Worm (Caenorhabditis elegans): Measurements from ENCODE around the gene srx-31.
"Not testable (repeated sequence)": the region's sequence is repeated elsewhere in the genome, so short reads cannot be mapped to it uniquely, and the experiment has no call there.

The srx-31 gene

ce11 chrV:842611-843010, 19.8 kb upstream of the srx-31 start:
- TF ChIP-seq C34F6.9 (tag; optimal IDR thresholded peaks at IDR 0.05) (no peak), R02D3.7 (tag; optimal IDR thresholded peaks at IDR 0.05) (no peak), F13H6.1 (tag; optimal IDR thresholded peaks at IDR 0.05) (no peak), mbf-1 (tag; optimal IDR thresholded peaks at IDR 0.05) (no peak), nhr-12 (tag; optimal IDR thresholded peaks at IDR 0.05) (no peak), fos-1 (tag; optimal IDR thresholded peaks at IDR 0.05) (no peak), unc-39 (tag; optimal IDR thresholded peaks at IDR 0.05) (no peak), egl-27 (tag; optimal IDR thresholded peaks at IDR 0.05) (no peak), nhr-129 (tag; optimal IDR thresholded peaks at IDR 0.05) (no peak), aly-2 (tag; optimal IDR thresholded peaks at IDR 0.05) (no peak), elt-3 (tag; optimal IDR thresholded peaks at IDR 0.05) (no peak), elt-1 (tag; optimal IDR thresholded peaks at IDR 0.05) (no peak), ztf-11 (tag; optimal IDR thresholded peaks at IDR 0.05) (no peak), ztf-1 (GFP tag; conservative IDR thresholded peaks at IDR 0.05) (no peak), Y55F3AM.14 (GFP tag; optimal IDR thresholded peaks at IDR 0.05) (no peak), nhr-21 (tag; optimal IDR thresholded peaks at IDR 0.05) (no peak), nhr-23 (tag; optimal IDR thresholded peaks at IDR 0.05) (no peak), ZK546.5 (tag; optimal IDR thresholded peaks at IDR 0.05) (no peak)

DNA sequence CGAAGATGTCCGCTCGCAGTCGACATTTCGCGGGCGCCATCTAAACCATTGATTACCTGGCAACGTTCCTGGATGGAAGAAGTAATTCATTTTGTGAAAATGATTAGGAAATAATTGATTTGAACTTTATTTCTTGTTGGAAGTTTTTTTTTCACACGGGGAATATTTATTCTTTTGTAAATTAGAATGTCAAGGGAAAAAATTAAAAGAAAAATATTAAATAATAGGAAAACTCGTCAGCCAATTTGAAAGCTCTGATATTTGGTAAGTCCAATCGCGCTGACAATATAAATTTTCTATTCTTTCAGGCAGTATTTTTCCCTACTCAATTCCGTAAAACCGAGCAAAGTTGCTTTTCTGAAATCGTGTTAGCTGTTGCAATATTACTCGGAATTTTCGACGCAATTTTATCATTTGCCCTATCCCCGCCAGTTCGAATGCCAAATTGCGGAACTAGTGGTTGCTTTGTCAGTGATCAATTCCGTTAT, 16.2 kb upstream of the srx-31 start, which contains the start of the genes K09C6.7 and K09C6.10:
Gene K09C6.7, minus strand, starts transcription at position 101 of the 488 bp plus-strand sequence.
Gene K09C6.10, plus strand, starts transcription at position 438 of the 488 bp plus-strand sequence.
- TF ChIP-seq C34F6.9, lsy-2, aly-2 (tag; optimal IDR thresholded peaks at IDR 0.05): not testable (repeated sequence)

DNA sequence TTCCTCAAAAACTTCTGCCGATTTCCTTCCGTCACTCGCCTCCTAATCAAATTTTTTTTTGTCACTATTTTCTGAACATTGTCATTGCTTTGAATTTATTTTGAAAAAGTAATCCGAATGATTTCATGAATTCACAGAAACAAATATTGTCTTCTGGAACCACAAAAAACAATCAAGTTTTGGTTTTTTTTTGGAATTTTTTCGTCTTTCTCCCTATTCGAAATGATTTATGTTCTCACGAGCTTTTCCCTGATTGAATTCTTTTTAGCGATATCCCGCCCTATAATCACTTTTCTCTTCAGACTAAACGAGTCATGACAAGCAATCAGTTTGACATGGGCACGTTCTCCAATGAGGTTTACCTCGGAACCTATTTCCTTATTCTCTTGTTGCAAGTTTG, 10.5 kb upstream of the srx-31 start, which contains the start of gene F41H8.1:
Gene F41H8.1, plus strand, starts transcription at position 301 of the 400 bp plus-strand sequence.
- no peak for TF ChIP-seq ztf-11 (tag; optimal IDR thresholded peaks at IDR 0.05)
- no peak for TF ChIP-seq aly-2 (tag; optimal IDR thresholded peaks at IDR 0.05)
- TF ChIP-seq Y55F3AM.14 (GFP tag; optimal IDR thresholded peaks at IDR 0.05) = no peak
- TF ChIP-seq mab-5 (tag; optimal IDR thresholded peaks at IDR 0.05) = no peak
- TF ChIP-seq nhr-11 (tag; optimal IDR thresholded peaks at IDR 0.05) = no peak
- TF ChIP-seq ceh-82 (tag; optimal IDR thresholded peaks at IDR 0.05) = no peak
- no peak for TF ChIP-seq sma-9 (GFP tag; optimal IDR thresholded peaks at IDR 0.05)
- TF ChIP-seq sma-9 (tag; optimal IDR thresholded peaks at IDR 0.05) = no peak
- no peak for TF ChIP-seq snpc-4 (tag; optimal IDR thresholded peaks at IDR 0.05)
- no peak for TF ChIP-seq nhr-237 (tag; optimal IDR thresholded peaks at IDR 0.05)
- no peak for TF ChIP-seq ceh-16 (tag; optimal IDR thresholded peaks at IDR 0.05)
- no peak for TF ChIP-seq mbf-1 (tag; optimal IDR thresholded peaks at IDR 0.05)
- TF ChIP-seq nhr-25 (tag; optimal IDR thresholded peaks at IDR 0.05) = no peak

- TF ChIP-seq C34F6.9 (tag; optimal IDR thresholded peaks at IDR 0.05) = no peak
- TF ChIP-seq sem-4 (tag; optimal IDR thresholded peaks at IDR 0.05) = no peak
- TF ChIP-seq ceh-16 (tag; optimal IDR thresholded peaks at IDR 0.05) = no peak
- TF ChIP-seq elt-1 (tag; optimal IDR thresholded peaks at IDR 0.05) = no peak
- TF ChIP-seq unc-39 (tag; optimal IDR thresholded peaks at IDR 0.05) = no peak
- no peak for TF ChIP-seq nhr-129 (tag; optimal IDR thresholded peaks at IDR 0.05)
- no peak for TF ChIP-seq sma-3 (GFP tag; optimal IDR thresholded peaks at IDR 0.05)
- TF ChIP-seq nhr-11 (tag; optimal IDR thresholded peaks at IDR 0.05) = no peak
- no peak for TF ChIP-seq fos-1 (tag; optimal IDR thresholded peaks at IDR 0.05)
- no peak for TF ChIP-seq ztf-4 (tag; optimal IDR thresholded peaks at IDR 0.05)
- TF ChIP-seq ceh-82 (tag; optimal IDR thresholded peaks at IDR 0.05) = no peak
- TF ChIP-seq ZK546.5 (tag; optimal IDR thresholded peaks at IDR 0.05) = no peak
- no peak for TF ChIP-seq nhr-237 (tag; optimal IDR thresholded peaks at IDR 0.05)
These were observed 3.3 kb upstream of the srx-31 start, which contains the start of gene F41H8.2 for ce11 chrV:826097-826496. TSS of gene F41H8.2 (plus strand) at chrV:826397.

DNA sequence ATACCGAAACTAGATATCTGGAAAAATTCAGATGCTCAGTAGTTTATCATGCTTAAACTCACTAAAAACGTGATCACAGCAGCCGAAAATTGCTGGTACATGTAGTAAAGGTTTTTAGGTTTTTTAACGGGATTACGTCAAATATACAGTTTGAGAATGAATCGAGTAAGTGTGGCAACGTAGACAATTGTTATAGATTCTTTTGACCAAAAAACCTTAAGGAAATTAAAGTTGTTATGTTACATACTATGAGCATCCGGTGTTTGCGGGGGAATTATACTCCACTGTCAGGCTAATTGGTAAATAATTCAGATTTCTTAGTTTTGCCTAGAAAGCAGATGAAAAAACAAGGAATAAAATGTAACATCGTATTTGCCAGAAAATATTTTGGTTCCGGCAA, 2.2 kb downstream of the srx-31 start, which contains the start of gene srx-32:
Gene srx-32, minus strand, starts transcription at position 101 of the 400 bp plus-strand sequence.
- not testable (repeated sequence) for TF ChIP-seq egl-27, lsy-2, mdl-1 (tag; optimal IDR thresholded peaks at IDR 0.05)

ce11 chrV:817182-817581, 5.6 kb downstream of the srx-31 start, which contains the start of gene R13D11.1:
TSS of gene R13D11.1 (plus strand) at chrV:817482.
- no peak for TF ChIP-seq ceh-82 (tag; optimal IDR thresholded peaks at IDR 0.05)
- TF ChIP-seq lsy-2 (tag; optimal IDR thresholded peaks at IDR 0.05) = no peak
- TF ChIP-seq blmp-1 (tag; optimal IDR thresholded peaks at IDR 0.05; ENCODE audit: insufficient read depth) = no peak
- no peak for TF ChIP-seq nhr-10 (tag; optimal IDR thresholded peaks at IDR 0.05)
- TF ChIP-seq sma-9 (GFP tag; optimal IDR thresholded peaks at IDR 0.05) = no peak
- TF ChIP-seq sma-9 (tag; optimal IDR thresholded peaks at IDR 0.05) = no peak
